Worm (Caenorhabditis elegans) whole organism, L1 larva: ENCODE measurements around the gene oat-1.

Experiments
- C04F5.9 ChIP-seq: sonication (generic microtip); optimal IDR thresholded peaks from 2 replicates; lab custom pipeline; 2016; ENCODE audit warnings: missing genetic modification characterization, missing compliant biosample characterization
- C16A3.4 ChIP-seq: fragments of 150-350 bp; optimal IDR thresholded peaks from 2 replicates; lab custom pipeline; 2014; ENCODE audit warnings: missing biosample characterization, missing genetic modification characterization
- C34B4.2 ChIP-seq: sonication (generic microtip); optimal IDR thresholded peaks from 2 replicates; lab custom pipeline; 2017; ENCODE audit warnings: mild to moderate bottlenecking, missing genetic modification characterization, missing compliant biosample characterization
- F16B12.6 ChIP-seq: fragments of 150-350 bp; optimal IDR thresholded peaks from 2 replicates; lab custom pipeline; 2014; ENCODE audit warnings: missing biosample characterization, missing genetic modification characterization
- alr-1 ChIP-seq: fragments of 200-800 bp; sonication (Bioruptor generic); optimal IDR thresholded peaks from 2 replicates; lab custom pipeline; 2018; ENCODE audit warnings: borderline replicate concordance, mild to moderate bottlenecking, missing genetic modification characterization, missing compliant biosample characterization
- ama-1 ChIP-seq: fragments of 150-350 bp; optimal IDR thresholded peaks from 2 replicates; lab custom pipeline; 2014
- blmp-1 ChIP-seq: fragments of 150-350 bp; optimal IDR thresholded peaks from 2 replicates; lab custom pipeline; 2014; ENCODE audit warnings: missing biosample characterization, missing genetic modification characterization
- ceh-63 ChIP-seq: fragments of 200-800 bp; sonication (Bioruptor generic); optimal IDR thresholded peaks from 2 replicates; lab custom pipeline; 2018; ENCODE audit warnings: mild to moderate bottlenecking, missing genetic modification characterization, missing compliant biosample characterization
- ceh-8 ChIP-seq: fragments of 200-800 bp; sonication (Bioruptor generic); optimal IDR thresholded peaks from 2 replicates; lab custom pipeline; 2018; ENCODE audit warnings: mild to moderate bottlenecking, missing genetic modification characterization, moderate library complexity, missing compliant biosample characterization
- ces-1 ChIP-seq: fragments of 150-350 bp; optimal IDR thresholded peaks from 2 replicates; lab custom pipeline; 2014; ENCODE audit warnings: missing biosample characterization, missing genetic modification reagents, missing genetic modification characterization
- dsc-1 ChIP-seq: sonication (generic microtip); optimal IDR thresholded peaks from 2 replicates; lab custom pipeline; 2016; ENCODE audit warnings: mild to moderate bottlenecking, missing genetic modification characterization, missing compliant biosample characterization
- efl-1 ChIP-seq, 4 experiments: fragments of 150-350 bp; optimal IDR thresholded peaks in 3 of 4; peaks in 1 of 4; 1 replicate in 1 of 4; 2 replicates in 3 of 4; lab custom pipeline; 2014; ENCODE audit warnings: missing biosample characterization in 2 of 4, missing genetic modification characterization in 2 of 4, missing genetic modification reagents in 2 of 4
- efl-3 ChIP-seq: fragments of 200-800 bp; sonication (Bioruptor generic); optimal IDR thresholded peaks from 2 replicates; lab custom pipeline; 2018; ENCODE audit warnings: mild to moderate bottlenecking, missing genetic modification characterization, missing compliant biosample characterization
- elt-2 ChIP-seq: sonication (generic microtip); optimal IDR thresholded peaks from 2 replicates; lab custom pipeline; 2016; ENCODE audit warnings: missing genetic modification characterization, mild to moderate bottlenecking, inconsistent platforms, missing compliant biosample characterization, missing genetic modification reagents
- elt-3 ChIP-seq, 6 experiments: fragments of 150-350 bp in 1 of 6; sonication (generic microtip); optimal IDR thresholded peaks; 2 replicates each; lab custom pipeline; 2017 to 2018; ENCODE audit warnings: missing biosample characterization in 6 of 6, missing genetic modification characterization in 6 of 6, inconsistent platforms in 1 of 6
- ets-5 ChIP-seq: fragments of 200-800 bp; sonication (Bioruptor generic); IDR thresholded peaks from 2 replicates; pipeline ENCODE4 v1.3.6; 2022; ENCODE audit warnings: missing genetic modification characterization, missing compliant biosample characterization
- fkh-10 ChIP-seq: sonication (generic microtip); optimal IDR thresholded peaks from 2 replicates; lab custom pipeline; 2017; ENCODE audit warnings: missing biosample characterization, missing genetic modification reagents, missing genetic modification characterization
- fkh-8 ChIP-seq: sonication (generic microtip); optimal IDR thresholded peaks from 2 replicates; lab custom pipeline; 2016; ENCODE audit warnings: mild to moderate bottlenecking, missing genetic modification characterization, missing compliant biosample characterization
- hlh-17 ChIP-seq: fragments of 200-800 bp; sonication (Bioruptor generic); optimal IDR thresholded peaks from 2 replicates; lab custom pipeline; 2018; ENCODE audit warnings: missing genetic modification characterization, mild to moderate bottlenecking, missing compliant biosample characterization, moderate library complexity, borderline replicate concordance
- hlh-4 ChIP-seq: sonication (generic microtip); optimal IDR thresholded peaks from 2 replicates; lab custom pipeline; 2016; ENCODE audit warnings: mild to moderate bottlenecking, missing genetic modification characterization, missing compliant biosample characterization
- hpl-2 ChIP-seq: fragments of 150-350 bp; optimal IDR thresholded peaks from 2 replicates; lab custom pipeline; 2014; ENCODE audit warnings: missing biosample characterization, missing genetic modification reagents, missing genetic modification characterization
- jun-1 ChIP-seq: fragments of 150-350 bp; optimal IDR thresholded peaks from 2 replicates; lab custom pipeline; 2014; ENCODE audit warnings: missing biosample characterization, missing genetic modification reagents, missing genetic modification characterization
- lin-14 ChIP-seq: fragments of 200-800 bp; sonication (Bioruptor generic); optimal IDR thresholded peaks from 2 replicates; lab custom pipeline; 2018; ENCODE audit warnings: mild to moderate bottlenecking, missing genetic modification characterization, moderate library complexity, missing compliant biosample characterization
- lin-15B ChIP-seq: fragments of 150-350 bp; sonication (generic microtip); optimal IDR thresholded peaks from 3 replicates; lab custom pipeline; 2014; ENCODE audit warnings: missing biosample characterization, missing genetic modification characterization
- lin-35 ChIP-seq, 2 experiments: fragments of 150-350 bp; optimal IDR thresholded peaks; 2 replicates each; lab custom pipeline; 2014; ENCODE audit warnings: missing biosample characterization in 2 of 2, missing genetic modification characterization in 2 of 2, missing genetic modification reagents in 2 of 2
- lin-39 ChIP-seq: fragments of 150-350 bp; optimal IDR thresholded peaks from 2 replicates; lab custom pipeline; 2014; ENCODE audit warnings: missing biosample characterization, missing genetic modification reagents, missing genetic modification characterization
- lir-3 ChIP-seq: sonication (generic microtip); optimal IDR thresholded peaks from 2 replicates; lab custom pipeline; 2016; ENCODE audit warnings: mild to moderate bottlenecking, missing genetic modification characterization, moderate library complexity, missing compliant biosample characterization; ENCODE audit not compliant: poor library complexity
- lsy-2 ChIP-seq, 2 experiments: fragments of 150-350 bp; optimal IDR thresholded peaks; 2 replicates each; lab custom pipeline; 2014; ENCODE audit warnings: missing biosample characterization in 2 of 2, missing genetic modification characterization in 2 of 2
- mab-9 ChIP-seq: fragments of 200-800 bp; sonication (Bioruptor generic); IDR thresholded peaks from 2 replicates; pipeline ENCODE4 v1.3.6; 2022; ENCODE audit warnings: missing genetic modification reagents, missing genetic modification characterization, missing compliant biosample characterization
- mdl-1 ChIP-seq, 2 experiments: fragments of 150-350 bp; optimal IDR thresholded peaks; 2 replicates each; lab custom pipeline; 2014 to 2017; ENCODE audit warnings: missing biosample characterization in 2 of 2, missing genetic modification characterization in 2 of 2, inconsistent platforms in 1 of 2
- mef-2 ChIP-seq: fragments of 150-350 bp; optimal IDR thresholded peaks from 2 replicates; lab custom pipeline; 2014; ENCODE audit warnings: missing biosample characterization, missing genetic modification characterization
- mep-1 ChIP-seq: fragments of 150-350 bp; optimal IDR thresholded peaks from 2 replicates; lab custom pipeline; 2014; ENCODE audit warnings: missing biosample characterization, missing genetic modification characterization
- nhr-12 ChIP-seq: sonication (generic microtip); optimal IDR thresholded peaks from 2 replicates; lab custom pipeline; 2017; ENCODE audit warnings: missing biosample characterization, missing genetic modification characterization
- nhr-19 ChIP-seq: fragments of 200-800 bp; sonication (Bioruptor generic); conservative IDR thresholded peaks from 2 replicates; pipeline ENCODE4 v1.3.6; 2022; ENCODE audit warnings: missing genetic modification characterization, missing compliant biosample characterization
- nhr-20 ChIP-seq: sonication (generic microtip); optimal IDR thresholded peaks from 2 replicates; lab custom pipeline; 2016; ENCODE audit warnings: mild to moderate bottlenecking, missing genetic modification characterization, missing compliant biosample characterization
- nhr-28 ChIP-seq: fragments of 150-350 bp; optimal IDR thresholded peaks from 2 replicates; lab custom pipeline; 2014; ENCODE audit warnings: missing biosample characterization, missing genetic modification characterization
- nhr-47 ChIP-seq: sonication (generic microtip); optimal IDR thresholded peaks from 2 replicates; lab custom pipeline; 2016; ENCODE audit warnings: mild to moderate bottlenecking, missing genetic modification characterization, moderate library complexity, missing compliant biosample characterization
- nhr-71 ChIP-seq: sonication (generic microtip); optimal IDR thresholded peaks from 2 replicates; lab custom pipeline; 2016; ENCODE audit warnings: mild to moderate bottlenecking, missing genetic modification characterization, moderate library complexity, missing compliant biosample characterization
- nhr-77 ChIP-seq: fragments of 150-350 bp; optimal IDR thresholded peaks from 2 replicates; lab custom pipeline; 2014; ENCODE audit warnings: missing biosample characterization, missing genetic modification characterization
- nhr-84 ChIP-seq: sonication (generic microtip); optimal IDR thresholded peaks from 2 replicates; lab custom pipeline; 2017; ENCODE audit warnings: missing biosample characterization, missing genetic modification characterization
- nhr-85 ChIP-seq: sonication (generic microtip); peaks from one replicate; lab custom pipeline; 2016; ENCODE audit warnings: missing genetic modification characterization, inconsistent platforms, missing compliant biosample characterization
- pqm-1 ChIP-seq: sonication (generic microtip); optimal IDR thresholded peaks from 3 replicates; lab custom pipeline; 2017; ENCODE audit warnings: missing biosample characterization, missing genetic modification characterization
- rnt-1 ChIP-seq: sonication (generic microtip); optimal IDR thresholded peaks from 2 replicates; lab custom pipeline; 2016; ENCODE audit warnings: mild to moderate bottlenecking, missing genetic modification characterization, moderate library complexity, missing compliant biosample characterization
- snpc-4 ChIP-seq: fragments of 150-350 bp; optimal IDR thresholded peaks from 2 replicates; lab custom pipeline; 2014; ENCODE audit warnings: missing biosample characterization, missing genetic modification characterization
- sox-4 ChIP-seq: sonication (generic microtip); optimal IDR thresholded peaks from 2 replicates; lab custom pipeline; 2016; ENCODE audit warnings: missing genetic modification characterization, missing compliant biosample characterization
- unc-130 ChIP-seq: fragments of 150-350 bp; optimal IDR thresholded peaks from 2 replicates; lab custom pipeline; 2017; ENCODE audit warnings: missing biosample characterization, missing genetic modification characterization, inconsistent platforms
- unc-62 ChIP-seq: fragments of 150-350 bp; optimal IDR thresholded peaks from 2 replicates; lab custom pipeline; 2014; ENCODE audit warnings: missing biosample characterization, missing genetic modification reagents, missing genetic modification characterization
- vab-15 ChIP-seq: sonication (generic microtip); optimal IDR thresholded peaks from 2 replicates; lab custom pipeline; 2017; ENCODE audit warnings: missing genotype, mild to moderate bottlenecking, missing genetic modification characterization, missing compliant biosample characterization
- xbp-1 ChIP-seq: sonication (generic microtip); optimal IDR thresholded peaks from 2 replicates; lab custom pipeline; 2016; ENCODE audit warnings: missing genetic modification characterization, missing compliant biosample characterization
- ztf-11 ChIP-seq, 2 experiments: sonication (generic microtip); optimal IDR thresholded peaks; 2 replicates each; lab custom pipeline; 2016 to 2017; ENCODE audit warnings: missing genetic modification characterization in 2 of 2, missing biosample characterization in 1 of 2, missing compliant biosample characterization in 1 of 2

Gene oat-1

DNA sequence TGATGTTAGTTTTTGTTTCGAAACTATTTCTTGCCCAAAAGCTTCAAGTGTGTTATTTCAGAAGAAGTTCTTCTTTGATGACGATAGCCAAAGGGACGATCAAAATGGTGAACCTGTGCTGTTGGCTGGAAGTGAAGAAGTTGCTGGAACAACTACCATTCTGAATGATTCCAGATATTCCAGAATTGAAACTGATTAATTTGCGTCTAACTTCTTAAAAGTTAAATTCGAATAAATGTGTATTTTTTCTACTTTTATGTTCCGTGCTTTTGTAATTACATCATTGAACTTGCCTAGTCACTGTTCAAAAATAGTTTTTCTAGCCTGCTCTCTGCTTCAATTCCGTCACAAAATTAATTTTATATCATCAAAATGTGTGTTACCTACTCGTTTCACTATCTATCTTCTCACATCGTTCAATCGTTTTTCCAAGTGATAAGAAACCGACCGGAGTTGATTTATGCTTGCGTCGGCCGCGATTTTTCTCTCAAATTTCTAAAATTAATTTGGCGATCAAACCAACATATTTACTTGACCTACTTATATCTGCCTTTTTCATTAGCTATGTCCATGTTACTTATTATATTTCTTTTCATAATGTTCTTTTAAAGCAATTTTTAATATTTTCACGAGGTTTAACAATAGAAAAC, 2.8 kb upstream of the oat-1 start:
- TF ChIP-seq efl-1 (optimal IDR thresholded peaks at IDR 0.05; lab: Kevin White, UChicago) (no peak), efl-1 (GFP tag; optimal IDR thresholded peaks at IDR 0.05 in 1 of 2; lab: Kevin White, UChicago) (peak in 1 of 2 experiments; percentile 51), dsc-1 (tag; lab: Kevin White, UChicago) (no peak), ets-5 (GFP tag; lab: Robert Waterston, UW) (no peak), elt-2 (tag; lab: Kevin White, UChicago) (peak; percentile 66), mab-9 (GFP tag; lab: Robert Waterston, UW) (no peak), hlh-17 (GFP tag; lab: Kevin White, UChicago) (no peak), ztf-11 (tag; optimal IDR thresholded peaks at IDR 0.05; lab: Kevin White, UChicago) (no peak), nhr-71 (tag; lab: Kevin White, UChicago) (peak; percentile 15), mef-2 (tag; lab: Kevin White, UChicago) (no peak), ceh-8 (no peak), nhr-84 (tag; lab: Kevin White, UChicago) (no peak), xbp-1 (no peak), fkh-8 (tag; lab: Kevin White, UChicago) (no peak), hlh-4 (no peak), nhr-19 (GFP tag; lab: Robert Waterston, UW) (no peak), blmp-1 (tag; lab: Kevin White, UChicago) (peak; percentile 62), ama-1 (lab: Kevin White, UChicago) (no peak), pqm-1 (tag; lab: Kevin White, UChicago) (no peak), alr-1 (tag; lab: Kevin White, UChicago) (no peak), nhr-12 (tag; lab: Kevin White, UChicago) (no peak), efl-3 (GFP tag; lab: Kevin White, UChicago) (no peak), ces-1 (GFP tag; lab: Kevin White, UChicago) (no peak), mep-1 (tag; lab: Kevin White, UChicago) (no peak), nhr-20 (tag; lab: Kevin White, UChicago) (no peak), unc-62 (GFP tag; lab: Kevin White, UChicago) (no peak), C04F5.9 (no peak), snpc-4 (tag; lab: Kevin White, UChicago) (no peak), elt-3 (tag; optimal IDR thresholded peaks at IDR 0.05; lab: Kevin White, UChicago) (peak in 2 of 6 experiments; percentile 15 to 33), hpl-2 (GFP tag; lab: Kevin White, UChicago) (no peak), lir-3 (tag; lab: Kevin White, UChicago) (no peak), mdl-1 (tag; optimal IDR thresholded peaks at IDR 0.05; lab: Kevin White, UChicago) (no peak), vab-15 (tag; lab: Kevin White, UChicago) (no peak), C34B4.2 (tag; lab: Kevin White, UChicago) (no peak), lin-15B (tag; lab: Kevin White, UChicago) (no peak), F16B12.6 (tag; lab: Kevin White, UChicago) (no peak), lin-39 (tag; lab: Kevin White, UChicago) (no peak), fkh-10 (GFP tag; lab: Kevin White, UChicago) (no peak), nhr-28 (tag; lab: Kevin White, UChicago) (no peak), nhr-85 (tag; lab: Kevin White, UChicago) (no peak), nhr-47 (no peak), lin-35 (GFP tag; optimal IDR thresholded peaks at IDR 0.05; lab: Kevin White, UChicago) (no peak), jun-1 (no peak), unc-130 (tag; lab: Kevin White, UChicago) (no peak), lin-14 (peak; percentile 39), rnt-1 (tag; lab: Kevin White, UChicago) (peak; percentile 9), ceh-63 (GFP tag; lab: Kevin White, UChicago) (no peak), C16A3.4 (tag; lab: Kevin White, UChicago) (no peak), sox-4 (tag; lab: Kevin White, UChicago) (no peak), nhr-77 (no peak), lsy-2 (tag; optimal IDR thresholded peaks at IDR 0.05; lab: Kevin White, UChicago) (no peak)
